Fruit fly (Drosophila melanogaster): ENCODE measurements around the gene CG33098.

CG33098 gene

dm6 chr3R:12426310-12426653 lies 39.3 kb downstream of the CG33098 start, which contains the start of gene NANS:
Gene NANS, plus strand, starts transcription at chr3R:12426578.
- TF ChIP-seq noc (tag; optimal IDR thresholded peaks at IDR 0.05) = no peak

- TF ChIP-seq noc (tag; optimal IDR thresholded peaks at IDR 0.05) = no peak
Measured at dm6 chr3R:12429120-12429610, 42.2 kb downstream of the CG33098 start, which contains the start of the genes CG5641 and CG5245. Gene CG5641, minus strand, starts transcription at chr3R:12429282. Gene CG5245, plus strand, starts transcription at chr3R:12429560.

dm6 chr3R:12431030-12431489 lies 44.1 kb downstream of the CG33098 start, which contains the start of gene Prosalpha2:
Gene Prosalpha2, plus strand, starts transcription at chr3R:12431321.
- TF ChIP-seq noc (tag; optimal IDR thresholded peaks at IDR 0.05) = no peak

- peak; percentile 65 for TF ChIP-seq noc (tag; optimal IDR thresholded peaks at IDR 0.05)
Measured at dm6 chr3R:12433764-12434163, 46.8 kb downstream of the CG33098 start, which contains the start of the genes Aos1 and Srlp. Gene Aos1, minus strand, starts transcription at chr3R:12433822. Gene Srlp, plus strand, starts transcription at chr3R:12434098.

- TF ChIP-seq noc (tag; optimal IDR thresholded peaks at IDR 0.05) = no peak
Measured at dm6 chr3R:12435948-12436347, 49.0 kb downstream of the CG33098 start, which contains the start of gene Desat2. Gene Desat2, plus strand, starts transcription at chr3R:12436248.
